Worm (Caenorhabditis elegans): ENCODE measurements around the gene snr-3.
A peak's percentile ranks its signal among the peaks of the same experiment; 100 is the strongest.

Gene snr-3

DNA sequence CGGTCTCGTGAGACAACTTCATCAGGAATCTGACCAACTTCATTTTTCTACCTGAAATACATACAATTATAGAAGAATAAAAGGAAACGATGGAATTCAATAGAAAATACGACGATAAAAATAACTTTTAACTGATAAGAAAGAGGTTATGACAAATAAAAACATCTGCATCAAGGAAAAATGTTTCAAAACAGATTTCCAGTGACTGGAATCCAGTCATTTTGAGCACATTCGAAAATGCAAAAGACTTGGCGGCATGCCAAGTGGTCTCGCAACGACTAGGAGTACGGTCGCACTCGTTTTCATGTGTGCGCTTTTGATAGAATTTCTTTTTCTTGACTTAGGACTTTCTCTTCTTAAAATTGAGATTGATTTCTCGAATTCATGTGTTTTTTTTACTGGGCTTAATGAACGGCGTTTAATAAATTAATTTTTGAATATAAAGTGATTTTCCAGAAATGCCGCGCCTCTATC is at the start of gene snr-3, which contains the start of gene rsp-5:
Gene snr-3 (minus strand): TSS at position 51 of the 474 bp plus-strand sequence.
Gene rsp-5 (plus strand): TSS at position 455 of the 474 bp plus-strand sequence.
- TF ChIP-seq ceh-82 (tag; optimal IDR thresholded peaks at IDR 0.05) (no peak), ama-1 (optimal IDR thresholded peaks at IDR 0.05) (peak; percentile 40), nhr-6 (tag; optimal IDR thresholded peaks at IDR 0.05) (peak; percentile 35), nhr-12 (tag; optimal IDR thresholded peaks at IDR 0.05) (no peak), unc-62 (GFP tag; optimal IDR thresholded peaks at IDR 0.05) (no peak), elt-3 (tag; optimal IDR thresholded peaks at IDR 0.05) (no peak), F13H6.1 (tag; optimal IDR thresholded peaks at IDR 0.05) (peak; percentile 53), ztf-1 (GFP tag; conservative IDR thresholded peaks at IDR 0.05) (no peak), nhr-25 (tag; optimal IDR thresholded peaks at IDR 0.05) (peak; percentile 60), zag-1 (tag; optimal IDR thresholded peaks at IDR 0.05) (no peak), aly-2 (tag; optimal IDR thresholded peaks at IDR 0.05) (no peak), lin-13 (GFP tag; optimal IDR thresholded peaks at IDR 0.05) (peak; percentile 79), unc-55 (GFP tag; optimal IDR thresholded peaks at IDR 0.05) (peak; percentile 87), skn-1 (tag; optimal IDR thresholded peaks at IDR 0.05) (no peak), elt-1 (tag; optimal IDR thresholded peaks at IDR 0.05) (no peak), blmp-1 (tag; optimal IDR thresholded peaks at IDR 0.05; ENCODE audit: insufficient read depth) (peak; percentile 10), sma-9 (GFP tag; optimal IDR thresholded peaks at IDR 0.05) (peak; percentile 78), sma-9 (tag; optimal IDR thresholded peaks at IDR 0.05) (no peak), mdl-1 (tag; optimal IDR thresholded peaks at IDR 0.05) (peak in 1 of 2 experiments; percentile 31), ceh-16 (tag; optimal IDR thresholded peaks at IDR 0.05) (no peak), alr-1 (tag; optimal IDR thresholded peaks at IDR 0.05) (no peak), mab-5 (tag; optimal IDR thresholded peaks at IDR 0.05) (peak; percentile 7), sma-3 (GFP tag; optimal IDR thresholded peaks at IDR 0.05) (peak; percentile 72), nhr-129 (tag; optimal IDR thresholded peaks at IDR 0.05) (peak; percentile 82), ztf-4 (tag; optimal IDR thresholded peaks at IDR 0.05) (no peak), lin-39 (tag; optimal IDR thresholded peaks at IDR 0.05) (no peak), nhr-10 (tag; optimal IDR thresholded peaks at IDR 0.05) (no peak), R02D3.7 (tag; optimal IDR thresholded peaks at IDR 0.05) (no peak), mbf-1 (tag; optimal IDR thresholded peaks at IDR 0.05) (no peak), dmd-4 (tag; optimal IDR thresholded peaks at IDR 0.05) (no peak), fos-1 (tag; optimal IDR thresholded peaks at IDR 0.05) (peak; percentile 71), crh-2 (tag; optimal IDR thresholded peaks at IDR 0.05) (peak; percentile 72), nhr-237 (tag; optimal IDR thresholded peaks at IDR 0.05) (no peak), gmeb-1 (tag; optimal IDR thresholded peaks at IDR 0.05) (peak; percentile 79), ztf-11 (tag; optimal IDR thresholded peaks at IDR 0.05) (no peak), lsy-2 (tag; optimal IDR thresholded peaks at IDR 0.05) (peak; percentile 96 to 99), nhr-23 (tag; optimal IDR thresholded peaks at IDR 0.05) (no peak), unc-39 (tag; optimal IDR thresholded peaks at IDR 0.05) (no peak), nhr-11 (tag; optimal IDR thresholded peaks at IDR 0.05) (no peak), nhr-21 (tag; optimal IDR thresholded peaks at IDR 0.05) (peak; percentile 64), nhr-77 (tag; optimal IDR thresholded peaks at IDR 0.05) (no peak), C34F6.9 (tag; optimal IDR thresholded peaks at IDR 0.05) (peak; percentile 91), peb-1 (tag; optimal IDR thresholded peaks at IDR 0.05) (no peak), Y55F3AM.14 (GFP tag; optimal IDR thresholded peaks at IDR 0.05) (no peak), sem-4 (tag; optimal IDR thresholded peaks at IDR 0.05) (peak; percentile 48), lin-11 (tag; optimal IDR thresholded peaks at IDR 0.05) (peak; percentile 50), ZK546.5 (tag; optimal IDR thresholded peaks at IDR 0.05) (peak; percentile 62), snpc-4 (tag; optimal IDR thresholded peaks at IDR 0.05) (peak; percentile 75), egl-27 (tag; optimal IDR thresholded peaks at IDR 0.05) (no peak)

Measured in whole organism, L2 larva.